Fruit fly (Drosophila melanogaster) S2 (cell line): ENCODE data around the gene CG33293.

Experiments used
- CG8478 ChIP-seq: fragments of >200 bp; optimal IDR thresholded peaks from 2 replicates; lab custom pipeline; 2018
- CTCF ChIP-seq, 2 experiments: fragments of >200 bp; optimal IDR thresholded peaks; 2 replicates each; lab custom pipeline; 2018

CG33293 gene

dm6 chr3R:5240721-5241120, at the start of gene CG33293:
Gene CG33293, minus strand, starts transcription at chr3R:5240735.
- no peak for TF ChIP-seq CG8478

- TF ChIP-seq CG8478 (no peak), CTCF (optimal IDR thresholded peaks at IDR 0.05; lab: Kevin White, UChicago) (no peak)
These were observed 47.4 kb upstream of the CG33293 start for dm6 chr3R:5287965-5288364.

dm6 chr3R:5286918-5287636, 46.5 kb upstream of the CG33293 start:
- TF ChIP-seq CG8478 = no peak
- TF ChIP-seq CTCF (optimal IDR thresholded peaks at IDR 0.05; lab: Kevin White, UChicago) = no peak

- TF ChIP-seq CG8478 (no peak), CTCF (optimal IDR thresholded peaks at IDR 0.05; lab: Kevin White, UChicago) (no peak)
These were observed 45.4 kb upstream of the CG33293 start for dm6 chr3R:5285937-5286336.

dm6 chr3R:5283360-5283963, 42.9 kb upstream of the CG33293 start:
- TF ChIP-seq CTCF (optimal IDR thresholded peaks at IDR 0.05; lab: Kevin White, UChicago) (peak; percentile 46 to 49), CG8478 (no peak)

DNA sequence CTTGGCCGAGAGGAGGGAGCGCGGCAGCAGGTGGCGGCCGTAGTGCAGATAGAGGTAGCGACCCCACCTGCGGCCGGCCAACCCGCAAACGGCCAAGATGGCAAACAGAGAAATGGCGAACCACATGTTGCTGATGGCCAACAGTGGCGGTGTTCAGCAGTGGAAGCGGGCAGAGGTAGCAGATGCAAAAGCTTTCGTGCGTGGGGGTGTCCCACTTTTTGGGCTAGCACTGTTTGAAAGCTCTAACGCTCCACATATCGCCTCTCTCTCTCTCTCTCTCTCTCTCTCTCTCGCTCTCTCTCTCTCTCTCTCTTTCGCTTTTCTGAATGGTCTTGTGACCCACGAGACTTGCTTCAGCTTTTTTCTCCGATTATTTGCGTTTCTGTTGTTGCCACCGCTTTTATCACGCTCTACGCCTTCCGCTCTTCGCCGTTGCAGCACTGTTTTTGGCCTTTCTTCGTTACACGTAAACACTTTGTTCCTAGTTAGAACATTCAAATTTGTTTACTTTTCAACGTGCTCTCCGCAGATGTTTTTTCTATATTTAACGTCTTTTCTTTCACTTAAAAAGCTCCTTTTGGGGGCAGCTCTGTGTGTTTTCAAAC, 42.3 kb upstream of the CG33293 start:
- TF ChIP-seq CG8478 = no peak
- TF ChIP-seq CTCF (optimal IDR thresholded peaks at IDR 0.05; lab: Kevin White, UChicago) = no peak

dm6 chr3R:5281094-5281493, 40.6 kb upstream of the CG33293 start:
- no peak for TF ChIP-seq CG8478
- no peak for TF ChIP-seq CTCF (optimal IDR thresholded peaks at IDR 0.05; lab: Kevin White, UChicago)

DNA sequence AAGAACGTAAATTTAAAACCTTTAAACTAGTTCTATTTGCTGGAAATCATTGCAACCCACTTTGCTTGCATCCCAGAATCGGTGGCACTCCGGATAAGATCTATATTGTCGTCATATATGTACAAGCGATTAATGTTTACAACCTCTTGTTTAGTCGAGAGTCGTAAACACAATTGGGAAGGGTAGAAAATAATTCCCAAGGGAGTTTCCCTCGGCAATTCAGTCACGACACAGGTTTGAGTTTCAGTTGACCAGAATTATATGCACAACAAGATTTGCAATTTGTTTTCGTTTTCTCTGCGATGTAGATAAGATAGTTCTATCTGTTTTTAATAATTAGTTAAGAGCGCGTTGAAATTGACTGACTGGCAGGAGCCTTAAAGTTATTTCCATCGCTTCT, 39.8 kb upstream of the CG33293 start:
- TF ChIP-seq CG8478 (no peak), CTCF (optimal IDR thresholded peaks at IDR 0.05; lab: Kevin White, UChicago) (no peak)

DNA sequence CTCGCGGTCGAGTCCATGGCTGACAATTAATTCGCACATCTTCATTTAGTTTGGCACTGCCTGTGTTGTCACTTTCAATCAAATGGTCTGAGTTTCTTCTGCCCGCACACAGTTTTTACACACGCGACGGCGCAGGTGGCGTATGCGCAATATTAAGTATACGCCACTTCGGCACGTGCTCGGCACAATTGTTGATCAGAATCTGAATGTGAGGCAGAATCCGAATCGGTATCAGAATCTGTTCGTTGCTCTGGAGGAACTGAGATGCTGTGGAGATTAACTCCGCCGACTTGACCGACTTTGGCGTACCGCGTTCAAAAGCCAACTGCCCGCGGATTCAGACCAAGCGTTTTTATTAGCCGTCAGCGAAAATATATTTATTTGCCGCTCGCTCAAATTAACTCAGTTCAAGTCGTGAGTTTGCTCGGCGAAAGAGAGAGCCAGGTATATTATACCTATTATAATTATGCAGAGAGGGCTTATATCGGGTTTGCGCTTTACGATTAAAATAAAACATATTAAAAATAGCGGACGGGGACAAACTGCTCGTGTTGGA, 39.2 kb upstream of the CG33293 start:
- TF ChIP-seq CG8478 (no peak), CTCF (optimal IDR thresholded peaks at IDR 0.05; lab: Kevin White, UChicago) (no peak)

dm6 chr3R:5278627-5279026, 38.1 kb upstream of the CG33293 start:
- TF ChIP-seq CTCF (optimal IDR thresholded peaks at IDR 0.05; lab: Kevin White, UChicago) (no peak), CG8478 (no peak)

DNA sequence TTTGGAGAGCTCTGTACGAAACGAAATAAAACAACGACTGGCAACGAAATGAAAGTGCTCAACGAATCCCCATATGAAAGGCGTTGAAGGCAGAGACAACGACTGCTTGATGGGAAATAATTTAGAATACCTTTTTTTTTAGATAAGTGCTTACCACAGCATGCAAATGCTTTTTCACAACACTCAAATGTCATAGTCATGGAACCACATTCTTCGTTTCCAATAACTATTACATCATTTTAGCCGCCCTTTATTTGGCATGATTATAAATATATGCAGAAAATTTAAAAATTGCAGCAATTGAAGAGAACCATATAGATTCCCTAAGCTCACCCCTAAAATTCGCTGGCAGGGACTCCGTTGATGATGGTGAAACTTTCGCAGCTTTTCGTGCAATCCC, 37.2 kb upstream of the CG33293 start, which contains the start of gene CG31538:
TSS of gene CG31538 (minus strand) at position 101 of the 400 bp plus-strand sequence.
- no peak for TF ChIP-seq CG8478
- no peak for TF ChIP-seq CTCF (optimal IDR thresholded peaks at IDR 0.05; lab: Kevin White, UChicago)

DNA sequence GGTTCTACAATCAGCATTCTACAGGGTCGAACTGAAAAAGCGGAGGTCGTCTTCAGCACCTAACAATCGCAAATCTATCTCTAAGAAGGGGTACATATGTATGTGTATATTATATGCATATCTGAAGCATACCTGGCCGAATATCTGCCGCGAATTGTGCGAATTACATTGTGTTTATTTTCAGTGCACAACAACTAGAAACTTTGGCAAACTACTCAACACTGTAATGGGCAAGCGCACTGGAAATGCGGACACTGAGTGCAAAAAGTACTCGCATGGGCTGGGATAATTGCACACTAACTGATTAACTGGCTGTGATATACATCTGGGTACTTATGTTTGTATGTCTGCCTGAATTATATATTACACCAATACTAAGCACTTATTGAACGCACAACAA, 30.3 kb upstream of the CG33293 start:
- TF ChIP-seq CTCF (optimal IDR thresholded peaks at IDR 0.05; lab: Kevin White, UChicago) (no peak), CG8478 (no peak)

- no peak for TF ChIP-seq CTCF (optimal IDR thresholded peaks at IDR 0.05; lab: Kevin White, UChicago)
- no peak for TF ChIP-seq CG8478
These were observed 28.0 kb upstream of the CG33293 start for dm6 chr3R:5268495-5268894.

dm6 chr3R:5266282-5266681, 25.7 kb upstream of the CG33293 start:
- TF ChIP-seq CTCF (optimal IDR thresholded peaks at IDR 0.05; lab: Kevin White, UChicago) (no peak), CG8478 (no peak)

DNA sequence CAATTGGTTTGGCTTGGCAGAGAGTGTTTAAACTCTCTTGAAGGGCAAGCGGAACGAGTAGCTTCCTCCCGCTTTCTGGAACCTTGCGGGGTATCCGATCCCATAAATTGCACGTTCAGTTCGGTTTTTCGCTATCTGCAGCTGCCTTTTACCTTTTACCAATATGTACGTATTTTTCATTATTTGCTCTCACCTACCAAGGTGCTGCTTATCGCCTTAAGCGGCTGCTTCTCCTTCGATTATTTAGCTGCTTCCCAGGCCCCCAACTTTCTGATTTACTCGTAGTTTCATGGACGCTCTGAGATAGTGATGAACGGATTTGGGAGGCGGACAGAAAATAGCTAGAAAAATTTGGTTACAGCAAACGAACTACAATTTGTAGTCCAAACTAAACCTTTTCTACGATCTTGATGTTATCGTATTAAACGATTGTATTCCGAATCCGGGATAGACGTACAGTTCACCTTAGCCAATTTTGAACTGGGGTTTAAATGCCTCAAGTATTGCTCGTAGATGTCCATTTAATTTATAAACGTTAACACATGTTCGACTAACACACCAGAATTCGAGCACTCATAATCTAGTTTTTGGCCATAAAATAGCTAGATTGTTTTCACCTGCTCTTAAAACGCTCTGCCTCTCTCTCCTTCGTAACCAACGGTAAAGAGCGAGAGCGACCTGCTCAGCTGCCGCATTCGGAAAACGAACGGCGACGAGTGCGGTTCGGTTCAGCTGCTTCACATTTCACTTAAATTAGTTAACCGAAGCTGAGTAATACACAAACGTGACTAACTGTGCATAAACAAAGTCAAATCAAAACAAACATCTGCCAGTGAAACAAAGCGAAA, 23.9 kb upstream of the CG33293 start:
- no peak for TF ChIP-seq CG8478
- TF ChIP-seq CTCF (optimal IDR thresholded peaks at IDR 0.05; lab: Kevin White, UChicago) = no peak
